Worm (Caenorhabditis elegans): ENCODE measurements around the gene glb-12.

ce11 chrII:10703594-10704384 lies 27.7 kb downstream of the glb-12 start, which contains the start of gene col-79:
- TF ChIP-seq unc-39 (tag; optimal IDR thresholded peaks at IDR 0.05): no peak
- TF ChIP-seq lin-11 (tag; optimal IDR thresholded peaks at IDR 0.05): no peak
- no peak for TF ChIP-seq ama-1 (optimal IDR thresholded peaks at IDR 0.05)
- no peak for TF ChIP-seq fos-1 (tag; optimal IDR thresholded peaks at IDR 0.05)
- TF ChIP-seq gmeb-1 (tag; optimal IDR thresholded peaks at IDR 0.05): no peak
- no peak for TF ChIP-seq blmp-1 (tag; optimal IDR thresholded peaks at IDR 0.05; ENCODE audit: insufficient read depth)
- TF ChIP-seq lsy-2 (tag; optimal IDR thresholded peaks at IDR 0.05): no peak
- no peak for TF ChIP-seq ceh-82 (tag; optimal IDR thresholded peaks at IDR 0.05)
